Worm (Caenorhabditis elegans) whole organism, L4 larva: Measurements from ENCODE around the gene best-21.

ENCODE experiments used
- R02D3.7 ChIP-seq: fragments of 150-350 bp; sonication (generic microtip); optimal IDR thresholded peaks from 3 replicates; lab custom pipeline; 2014; ENCODE audit warnings: missing biosample characterization, missing genetic modification characterization
- Y105C5A.15 ChIP-seq: fragments of 200-800 bp; sonication (Bioruptor generic); IDR thresholded peaks from 2 replicates; pipeline ENCODE4 v1.3.6; 2022; ENCODE audit warnings: missing genetic modification characterization, missing compliant biosample characterization
- ceh-82 ChIP-seq: sonication (generic microtip); optimal IDR thresholded peaks from 2 replicates; lab custom pipeline; 2017; ENCODE audit warnings: missing biosample characterization, missing genetic modification characterization
- ces-1 ChIP-seq: fragments of 150-350 bp; sonication (generic microtip); optimal IDR thresholded peaks from 4 replicates; lab custom pipeline; 2014; ENCODE audit warnings: missing biosample characterization, missing genetic modification reagents, missing genetic modification characterization
- daf-19 ChIP-seq: fragments of 200-800 bp; sonication (Bioruptor generic); conservative IDR thresholded peaks from 2 replicates; pipeline ENCODE4 v1.3.6; 2022; ENCODE audit warnings: missing genetic modification characterization, missing compliant biosample characterization
- fos-1 ChIP-seq: fragments of 150-350 bp; optimal IDR thresholded peaks from 2 replicates; lab custom pipeline; 2014; ENCODE audit warnings: missing biosample characterization, missing genetic modification characterization
- hmg-1.1 ChIP-seq: fragments of 200-800 bp; sonication (Bioruptor generic); IDR thresholded peaks from 2 replicates; pipeline ENCODE4 v1.3.6; 2022; ENCODE audit warnings: missing genetic modification reagents, missing genetic modification characterization, missing compliant biosample characterization
- lin-39 ChIP-seq: fragments of 150-350 bp; optimal IDR thresholded peaks from 2 replicates; lab custom pipeline; 2014; ENCODE audit warnings: missing biosample characterization, missing genetic modification reagents, missing genetic modification characterization
- lir-3 ChIP-seq: sonication (generic microtip); optimal IDR thresholded peaks from 2 replicates; lab custom pipeline; 2016; ENCODE audit warnings: mild to moderate bottlenecking, missing genetic modification characterization, missing compliant biosample characterization
- mep-1 ChIP-seq: fragments of 150-350 bp; sonication (generic microtip); optimal IDR thresholded peaks from 3 replicates; lab custom pipeline; 2014; ENCODE audit warnings: missing biosample characterization, missing genetic modification characterization
- mes-2 ChIP-seq: sonication (generic microtip); optimal IDR thresholded peaks from 2 replicates; lab custom pipeline; 2016; ENCODE audit warnings: missing genotype, mild to moderate bottlenecking, missing genetic modification characterization, missing compliant biosample characterization; ENCODE audit not compliant: poor library complexity, severe bottlenecking
- nhr-237 ChIP-seq: sonication (generic microtip); optimal IDR thresholded peaks from 2 replicates; lab custom pipeline; 2017; ENCODE audit warnings: missing biosample characterization, missing genetic modification characterization

DNA sequence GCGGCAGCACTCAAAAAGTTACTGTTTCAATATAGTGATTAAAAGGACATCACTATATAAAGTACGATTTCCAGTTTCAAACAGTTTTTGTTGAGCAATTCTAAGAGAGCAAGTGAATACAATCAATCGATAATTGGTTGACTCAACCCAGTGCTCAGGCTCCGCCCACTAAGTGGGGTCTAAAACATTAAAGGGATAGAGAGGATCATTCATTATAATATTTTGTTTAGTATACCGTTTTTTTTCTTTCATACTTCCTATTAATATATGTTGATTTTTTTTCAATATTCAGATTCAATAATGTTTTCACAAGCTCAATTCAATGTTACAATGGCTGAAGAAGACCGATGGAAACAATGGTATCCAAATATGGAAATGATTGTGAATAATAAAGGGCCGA is 21.3 kb downstream of the best-21 start, which contains the start of gene tbx-39:
- TF ChIP-seq hmg-1.1 (no peak), nhr-237 (tag; lab: Kevin White, UChicago) (no peak), Y105C5A.15 (no peak), lir-3 (tag; lab: Kevin White, UChicago) (no peak), R02D3.7 (tag; lab: Kevin White, UChicago) (no peak), ceh-82 (tag; lab: Kevin White, UChicago) (no peak), fos-1 (no peak), daf-19 (no peak), ces-1 (GFP tag; lab: Kevin White, UChicago) (no peak), mep-1 (no peak), mes-2 (tag; lab: Kevin White, UChicago) (no peak), lin-39 (tag; lab: Kevin White, UChicago) (no peak)
